Fruit fly (Drosophila melanogaster) whole organism, embryonic: Measurements from ENCODE around the gene CG12017.

Experiments
- Blimp-1 ChIP-seq: fragments of 200-800 bp; sonication (Bioruptor generic); optimal IDR thresholded peaks from 3 replicates; lab custom pipeline; 2018; ENCODE audit warnings: missing biosample characterization, missing genetic modification characterization, mild to moderate bottlenecking, moderate library complexity, missing genetic modification reagents
- CG10654 ChIP-seq: fragments of 200-800 bp; sonication (Bioruptor generic); optimal IDR thresholded peaks from 2 replicates; lab custom pipeline; 2016; ENCODE audit warnings: missing biosample characterization, missing genetic modification characterization
- CG11247 ChIP-seq: fragments of 200-800 bp; sonication (Bioruptor generic); IDR thresholded peaks from 2 replicates; pipeline ENCODE4 v1.3.6; 2022; ENCODE audit warnings: missing biosample characterization, missing genetic modification characterization
- CG11504 ChIP-seq: fragments of 200-800 bp; sonication (Bioruptor generic); optimal IDR thresholded peaks from 3 replicates; lab custom pipeline; 2019; ENCODE audit warnings: missing biosample characterization, mild to moderate bottlenecking, missing genetic modification characterization, moderate library complexity
- CG12236 ChIP-seq: fragments of 200-800 bp; sonication (Bioruptor generic); optimal IDR thresholded peaks from 2 replicates; lab custom pipeline; 2016; ENCODE audit warnings: missing biosample characterization, missing genetic modification characterization
- CG12391 ChIP-seq: fragments of 200-800 bp; sonication (Bioruptor generic); optimal IDR thresholded peaks from 3 replicates; lab custom pipeline; 2018; ENCODE audit warnings: missing biosample characterization, mild to moderate bottlenecking, missing genetic modification characterization, moderate library complexity
- CG14860 ChIP-seq: fragments of 200-800 bp; sonication (Bioruptor generic); IDR thresholded peaks from 3 replicates; pipeline ENCODE4 v1.3.6; 2022; ENCODE audit warnings: missing biosample characterization, missing genetic modification characterization; ENCODE audit not compliant: partially characterized antibody
- CG17186 ChIP-seq: fragments of 200-800 bp; sonication (Bioruptor generic); optimal IDR thresholded peaks from 3 replicates; lab custom pipeline; 2017; ENCODE audit warnings: missing biosample characterization, missing genetic modification reagents, missing genetic modification characterization
- CG18011 ChIP-seq: fragments of 200-800 bp; sonication (Bioruptor generic); optimal IDR thresholded peaks from 2 replicates; lab custom pipeline; 2017; ENCODE audit warnings: missing biosample characterization, missing genetic modification characterization, mild to moderate bottlenecking, moderate library complexity, missing genotype
- CG2678 ChIP-seq: fragments of 200-800 bp; sonication (Bioruptor generic); optimal IDR thresholded peaks from 3 replicates; lab custom pipeline; 2019; ENCODE audit warnings: missing biosample characterization, mild to moderate bottlenecking, missing genetic modification characterization, moderate library complexity
- CG32772 ChIP-seq: fragments of 200-800 bp; sonication (Bioruptor generic); IDR thresholded peaks from 2 replicates; pipeline ENCODE4 v1.3.6; 2022; ENCODE audit warnings: missing biosample characterization, missing genetic modification characterization
- CG33557 ChIP-seq: fragments of 200-800 bp; sonication (Bioruptor generic); optimal IDR thresholded peaks from 2 replicates; lab custom pipeline; 2019; ENCODE audit warnings: missing biosample characterization, mild to moderate bottlenecking, missing genetic modification characterization, moderate library complexity
- CG3838 ChIP-seq: fragments of 200-800 bp; sonication (Bioruptor generic); optimal IDR thresholded peaks from 3 replicates; lab custom pipeline; 2016; ENCODE audit warnings: missing biosample characterization, missing genetic modification characterization
- CG4424 ChIP-seq: fragments of 200-800 bp; sonication (Bioruptor generic); optimal IDR thresholded peaks from 3 replicates; lab custom pipeline; 2016; ENCODE audit warnings: missing biosample characterization, missing genetic modification characterization
- CG4617 ChIP-seq: fragments of 200-800 bp; sonication (Bioruptor generic); optimal IDR thresholded peaks from 3 replicates; lab custom pipeline; 2016; ENCODE audit warnings: missing biosample characterization, missing genetic modification characterization, borderline replicate concordance
- CG6813 ChIP-seq: fragments of 200-800 bp; sonication (Bioruptor generic); optimal IDR thresholded peaks from 2 replicates; lab custom pipeline; 2017; ENCODE audit warnings: missing biosample characterization, missing genetic modification characterization, mild to moderate bottlenecking, moderate library complexity, missing genetic modification reagents
- CG7987 ChIP-seq: fragments of 200-800 bp; sonication (Bioruptor generic); optimal IDR thresholded peaks from 2 replicates; lab custom pipeline; 2018; ENCODE audit warnings: missing biosample characterization, mild to moderate bottlenecking, missing genetic modification characterization, moderate library complexity
- CG8089 ChIP-seq: fragments of 200-800 bp; sonication (Bioruptor generic); optimal IDR thresholded peaks from 3 replicates; lab custom pipeline; 2016; ENCODE audit warnings: missing biosample characterization, missing genetic modification characterization
- CG8290 ChIP-seq, 3 experiments: fragments of 200-800 bp; sonication (Bioruptor generic); optimal IDR thresholded peaks; 2 replicates each; lab custom pipeline; 2016 to 2019; ENCODE audit warnings: missing biosample characterization in 3 of 3, missing genetic modification characterization in 3 of 3, mild to moderate bottlenecking in 2 of 3, moderate library complexity in 1 of 3
- CG9932 ChIP-seq: fragments of 200-800 bp; sonication (Bioruptor generic); IDR thresholded peaks from 2 replicates; pipeline ENCODE4 v1.3.6; 2022; ENCODE audit warnings: missing biosample characterization, missing genetic modification characterization
- CTCF ChIP-seq: fragments of 200-800 bp; sonication (Bioruptor generic); optimal IDR thresholded peaks from 2 replicates; lab custom pipeline; 2017; ENCODE audit warnings: missing biosample characterization, mild to moderate bottlenecking, missing genetic modification characterization, moderate library complexity
- Dip2 ChIP-seq: fragments of 200-800 bp; sonication (Bioruptor generic); IDR thresholded peaks from 2 replicates; pipeline ENCODE4 v1.3.6; 2022; ENCODE audit warnings: missing biosample characterization, missing genetic modification characterization
- HLH4C ChIP-seq: fragments of 200-800 bp; sonication (Bioruptor generic); IDR thresholded peaks from 3 replicates; pipeline ENCODE4 v1.3.6; 2022; ENCODE audit warnings: missing biosample characterization, missing genetic modification characterization; ENCODE audit not compliant: partially characterized antibody
- Jarid2 ChIP-seq: fragments of 200-800 bp; sonication (Bioruptor generic); optimal IDR thresholded peaks from 3 replicates; lab custom pipeline; 2017; ENCODE audit warnings: mild to moderate bottlenecking, missing biosample characterization, missing genetic modification reagents, missing genetic modification characterization
- Lhr ChIP-seq: fragments of 200-800 bp; sonication (Bioruptor generic); optimal IDR thresholded peaks from 3 replicates; lab custom pipeline; 2017; ENCODE audit warnings: mild to moderate bottlenecking, missing biosample characterization, missing genetic modification reagents, missing genetic modification characterization
- Mes4 ChIP-seq: fragments of 200-800 bp; sonication (Bioruptor generic); optimal IDR thresholded peaks from 2 replicates; lab custom pipeline; 2016; ENCODE audit warnings: missing biosample characterization, missing genetic modification characterization
- Sox102F ChIP-seq: fragments of 200-800 bp; sonication (Bioruptor generic); optimal IDR thresholded peaks from 2 replicates; lab custom pipeline; 2018; ENCODE audit warnings: missing biosample characterization, mild to moderate bottlenecking, missing genetic modification characterization, moderate library complexity
- Vsx1 ChIP-seq: fragments of 200-800 bp; sonication (Bioruptor generic); optimal IDR thresholded peaks from 2 replicates; lab custom pipeline; 2017; ENCODE audit warnings: missing biosample characterization, mild to moderate bottlenecking, missing genetic modification characterization, missing genetic modification reagents
- ap ChIP-seq: fragments of 200-800 bp; sonication (Bioruptor generic); IDR thresholded peaks from 2 replicates; pipeline ENCODE4 v1.3.6; 2022; ENCODE audit warnings: missing biosample characterization, missing genetic modification characterization
- ato ChIP-seq: fragments of 200-800 bp; sonication (Bioruptor generic); IDR thresholded peaks from 2 replicates; pipeline ENCODE4 v1.3.6; 2022; ENCODE audit warnings: missing biosample characterization, missing genetic modification characterization; ENCODE audit not compliant: partially characterized antibody
- crp ChIP-seq, 2 experiments: fragments of 200-800 bp; sonication (Bioruptor generic); optimal IDR thresholded peaks; 2 replicates in 1 of 2; 3 replicates in 1 of 2; lab custom pipeline; 2017; ENCODE audit warnings: missing biosample characterization in 2 of 2, missing genetic modification characterization in 2 of 2, mild to moderate bottlenecking in 1 of 2, moderate library complexity in 1 of 2
- danr ChIP-seq: fragments of 200-800 bp; sonication (Bioruptor generic); IDR thresholded peaks from 2 replicates; pipeline ENCODE4 v1.3.6; 2022; ENCODE audit warnings: missing biosample characterization, missing genetic modification characterization
- dmrt99B ChIP-seq: fragments of 200-800 bp; sonication (Bioruptor generic); optimal IDR thresholded peaks from 2 replicates; lab custom pipeline; 2018; ENCODE audit warnings: missing biosample characterization, mild to moderate bottlenecking, missing genetic modification characterization, moderate library complexity
- dpn ChIP-seq, 2 experiments: fragments of 200-800 bp; sonication (Bioruptor generic); optimal IDR thresholded peaks; 3 replicates each; lab custom pipeline; 2016; ENCODE audit warnings: missing biosample characterization in 2 of 2, missing genetic modification characterization in 2 of 2
- fd64A ChIP-seq: fragments of 200-800 bp; sonication (Bioruptor generic); optimal IDR thresholded peaks from 3 replicates; lab custom pipeline; 2018; ENCODE audit warnings: missing biosample characterization, mild to moderate bottlenecking, missing genetic modification characterization
- grau ChIP-seq: fragments of 200-800 bp; optimal IDR thresholded peaks from 3 replicates; lab custom pipeline; 2019; ENCODE audit warnings: missing biosample characterization, mild to moderate bottlenecking, missing genetic modification characterization, moderate library complexity
- gt ChIP-seq: fragments of 200-800 bp; sonication (Bioruptor generic); IDR thresholded peaks from 2 replicates; pipeline ENCODE4 v1.3.6; 2022; ENCODE audit warnings: missing biosample characterization, missing genetic modification characterization
- h ChIP-seq: fragments of >200 bp; optimal IDR thresholded peaks from 2 replicates; lab custom pipeline; 2017
- ken ChIP-seq: fragments of 200-800 bp; sonication (Bioruptor generic); IDR thresholded peaks from 3 replicates; pipeline ENCODE4 v1.3.6; 2022; ENCODE audit warnings: missing biosample characterization, missing genetic modification characterization
- prd ChIP-seq, 3 experiments: fragments of >200 bp in 2 of 3; fragments of 200-800 bp in 1 of 3; sonication (Bioruptor generic) in 1 of 3; optimal IDR thresholded peaks in 2 of 3; IDR thresholded peaks in 1 of 3; 2 replicates in 2 of 3; 3 replicates in 1 of 3; pipeline versions ENCODE4 v1.3.6 to Lab custom; 2017 to 2022; ENCODE audit warnings: missing biosample characterization in 1 of 3, missing genetic modification characterization in 1 of 3
- ranshi ChIP-seq: fragments of 200-800 bp; sonication (Bioruptor generic); IDR thresholded peaks from 2 replicates; pipeline ENCODE4 v1.3.6; 2022; ENCODE audit warnings: missing biosample characterization, missing genetic modification characterization
- slou ChIP-seq: fragments of 200-800 bp; sonication (Bioruptor generic); optimal IDR thresholded peaks from 3 replicates; lab custom pipeline; 2016; ENCODE audit warnings: missing biosample characterization, missing genetic modification characterization
- slp2 ChIP-seq: fragments of 200-800 bp; sonication (Bioruptor generic); optimal IDR thresholded peaks from 2 replicates; lab custom pipeline; 2016; ENCODE audit warnings: missing biosample characterization, missing genetic modification characterization
- so ChIP-seq: fragments of 200-800 bp; sonication (Bioruptor generic); IDR thresholded peaks from 3 replicates; pipeline ENCODE4 v1.3.6; 2022; ENCODE audit warnings: missing biosample characterization, missing genetic modification characterization
- tin ChIP-seq: fragments of 200-800 bp; sonication (Bioruptor generic); optimal IDR thresholded peaks from 3 replicates; lab custom pipeline; 2016; ENCODE audit warnings: missing biosample characterization, missing genetic modification characterization
- wdn ChIP-seq: fragments of 200-800 bp; sonication (Bioruptor generic); IDR thresholded peaks from 2 replicates; pipeline ENCODE4 v1.3.6; 2022; ENCODE audit warnings: missing biosample characterization, missing genetic modification characterization
- zf30C ChIP-seq: fragments of 200-800 bp; sonication (Bioruptor generic); optimal IDR thresholded peaks from 3 replicates; lab custom pipeline; 2018; ENCODE audit warnings: missing biosample characterization, mild to moderate bottlenecking, missing genetic modification characterization

CG12017 gene

dm6 chr3L:3325925-3326903 is 46.2 kb downstream of the CG12017 start, which contains the start of gene Gtpx (continued):
- TF ChIP-seq CG12391 (tag; lab: Kevin White, UChicago) (peak; percentile 70), CG33557 (GFP tag; lab: Kevin White, UChicago) (no peak), tin (GFP tag; lab: Kevin White, UChicago) (peak; percentile 13), Lhr (peak; percentile 83), CG4617 (peak; percentile 10), Dip2 (GFP tag; lab: Robert Waterston, UW) (no peak), CG8290 (GFP tag; optimal IDR thresholded peaks at IDR 0.05; lab: Kevin White, UChicago) (no peak), CG8290 (tag; optimal IDR thresholded peaks at IDR 0.05; lab: Kevin White, UChicago) (peak in 1 of 2 experiments; percentile 38), dmrt99B (tag; lab: Kevin White, UChicago) (no peak), crp (GFP tag; optimal IDR thresholded peaks at IDR 0.05; lab: Kevin White, UChicago) (peak in 1 of 2 experiments; percentile 22), CG11247 (GFP tag; lab: Robert Waterston, UW) (no peak), CG9932 (GFP tag; lab: Robert Waterston, UW) (peak; percentile 69), Jarid2 (no peak), Mes4 (GFP tag; lab: Kevin White, UChicago) (peak; percentile 20), ato (GFP tag; lab: Robert Waterston, UW) (no peak), CG12236 (GFP tag; lab: Kevin White, UChicago) (no peak), CG17186 (GFP tag; lab: Kevin White, UChicago) (no peak), ranshi (no peak), CG14860 (GFP tag; lab: Robert Waterston, UW) (no peak), CG7987 (GFP tag; lab: Kevin White, UChicago) (no peak), slou (no peak), slp2 (GFP tag; lab: Kevin White, UChicago) (no peak), Vsx1 (GFP tag; lab: Kevin White, UChicago) (no peak), CG6813 (GFP tag; lab: Kevin White, UChicago) (no peak), CG18011 (peak; percentile 34), Sox102F (GFP tag; lab: Kevin White, UChicago) (no peak), CG8089 (GFP tag; lab: Kevin White, UChicago) (no peak), zf30C (GFP tag; lab: Kevin White, UChicago) (no peak), CG11504 (no peak), ap (GFP tag; lab: Robert Waterston, UW) (no peak), fd64A (no peak), CG32772 (no peak), h (no peak), gt (GFP tag; lab: Robert Waterston, UW) (no peak), CG2678 (tag; lab: Kevin White, UChicago) (no peak), dpn (GFP tag; optimal IDR thresholded peaks at IDR 0.05; lab: Kevin White, UChicago) (peak; percentile 27 to 57), so (no peak), grau (tag; lab: Kevin White, UChicago) (peak; percentile 61), wdn (GFP tag; lab: Robert Waterston, UW) (0 out of 2 replicates have a peak, but pooled peaks have one; percentile 24), CG3838 (GFP tag; lab: Kevin White, UChicago) (no peak), prd (optimal IDR thresholded peaks at IDR 0.05; lab: Kevin White, UChicago) (no peak), prd (GFP tag; IDR thresholded peaks at IDR 0.05; lab: Robert Waterston, UW) (peak; percentile 50; the same call in 1 of the 3 replicates), HLH4C (GFP tag; lab: Robert Waterston, UW) (no peak), CTCF (GFP tag; lab: Kevin White, UChicago) (no peak), ken (GFP tag; lab: Robert Waterston, UW) (0 out of 3 replicates have a peak, but pooled peaks have one; percentile 4), danr (GFP tag; lab: Robert Waterston, UW) (no peak), CG4424 (GFP tag; lab: Kevin White, UChicago) (no peak), Blimp-1 (peak; percentile 37), CG10654 (GFP tag; lab: Kevin White, UChicago) (peak; percentile 29)
